Worm (Caenorhabditis elegans): ENCODE results near the gene K10B2.4.

ce11 chrII:6379038-6379563 lies 18.3 kb upstream of the K10B2.4 start:
- TF ChIP-seq ref-1 (GFP tag; conservative IDR thresholded peaks at IDR 0.05) (no peak), ztf-29 (GFP tag; IDR thresholded peaks at IDR 0.05) (no peak)

Measured in whole organism, midembryonic.